Fruit fly (Drosophila melanogaster): ENCODE measurements around the gene CG17129.

DNA sequence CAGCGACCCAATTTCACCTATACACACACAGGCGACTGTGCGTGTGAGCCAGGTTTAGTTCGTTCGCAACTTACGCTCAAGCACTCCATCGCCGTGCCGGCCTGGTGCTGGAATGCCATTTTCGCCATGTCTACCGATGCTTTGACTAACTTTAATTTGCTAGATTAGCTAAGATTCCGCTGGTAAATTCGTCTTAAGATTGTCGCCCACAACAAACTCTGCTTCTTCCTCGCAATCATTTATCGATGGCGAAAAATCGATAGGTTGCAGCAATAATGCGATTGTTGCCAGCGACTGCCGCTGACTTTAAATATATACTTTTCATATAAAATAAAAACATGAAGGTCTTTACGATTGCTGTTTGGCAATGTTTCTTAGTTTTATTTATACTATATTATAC, 27.5 kb downstream of the CG17129 start, which contains the start of gene CG3402:
- TF ChIP-seq Crg-1 (GFP tag; optimal IDR thresholded peaks at IDR 0.05) (no peak), CG11617 (GFP tag; optimal IDR thresholded peaks at IDR 0.05) (no peak), CG7045 (GFP tag; optimal IDR thresholded peaks at IDR 0.05) (no peak), Hr96 (GFP tag; optimal IDR thresholded peaks at IDR 0.05) (no peak), kay (GFP tag; ENCODE audit: borderline replicate concordance) (no peak), ovo (GFP tag; optimal IDR thresholded peaks at IDR 0.05) (no peak), CG1620 (GFP tag; optimal IDR thresholded peaks at IDR 0.05) (no peak)

All from whole organism, adult.